Fruit fly (Drosophila melanogaster) whole organism, embryonic: ENCODE data around the gene Dtg.
A peak's percentile ranks its signal among the peaks of the same experiment; 100 is the strongest.

Experiments
- Aef1 ChIP-seq: fragments of 200-800 bp; sonication (Bioruptor generic); IDR thresholded peaks from 3 replicates; pipeline ENCODE4 v1.3.6; 2022; ENCODE audit warnings: missing biosample characterization, missing genetic modification characterization
- Atf3 ChIP-seq: fragments of 200-800 bp; sonication (Bioruptor generic); optimal IDR thresholded peaks from 3 replicates; lab custom pipeline; 2016; ENCODE audit warnings: missing biosample characterization, missing genetic modification characterization
- B-H2 ChIP-seq: fragments of 200-800 bp; sonication (Bioruptor generic); optimal IDR thresholded peaks from 2 replicates; lab custom pipeline; 2018; ENCODE audit warnings: missing biosample characterization, mild to moderate bottlenecking, missing genetic modification characterization
- CG10274 ChIP-seq: fragments of 200-800 bp; sonication (Bioruptor generic); optimal IDR thresholded peaks from 3 replicates; lab custom pipeline; 2017; ENCODE audit warnings: missing biosample characterization, mild to moderate bottlenecking, missing genetic modification characterization
- CG10543 ChIP-seq: fragments of 200-800 bp; sonication (Bioruptor generic); optimal IDR thresholded peaks from 3 replicates; lab custom pipeline; 2017; ENCODE audit warnings: missing biosample characterization, mild to moderate bottlenecking, missing genetic modification characterization, moderate library complexity
- CG11695 ChIP-seq: fragments of 200-800 bp; sonication (Bioruptor generic); IDR thresholded peaks from 3 replicates; pipeline ENCODE4 v1.3.6; 2022; ENCODE audit warnings: missing biosample characterization, missing genetic modification characterization
- CG12659 ChIP-seq: fragments of 200-800 bp; sonication (Bioruptor generic); optimal IDR thresholded peaks from 3 replicates; lab custom pipeline; 2017; ENCODE audit warnings: mild to moderate bottlenecking, missing biosample characterization, missing genetic modification reagents, missing genetic modification characterization
- CG30403 ChIP-seq: fragments of 200-800 bp; sonication (Bioruptor generic); optimal IDR thresholded peaks from 3 replicates; lab custom pipeline; 2016; ENCODE audit warnings: missing biosample characterization, missing genetic modification characterization
- CG32532 ChIP-seq: fragments of 200-800 bp; sonication (Bioruptor generic); IDR thresholded peaks from 2 replicates; pipeline ENCODE4 v1.3.6; 2022; ENCODE audit warnings: missing biosample characterization, missing genetic modification characterization
- CG32772 ChIP-seq: fragments of 200-800 bp; sonication (Bioruptor generic); IDR thresholded peaks from 2 replicates; pipeline ENCODE4 v1.3.6; 2022; ENCODE audit warnings: missing biosample characterization, missing genetic modification characterization
- CG34376 ChIP-seq: fragments of 200-800 bp; sonication (Bioruptor generic); optimal IDR thresholded peaks from 2 replicates; lab custom pipeline; 2018; ENCODE audit warnings: missing biosample characterization, mild to moderate bottlenecking, missing genetic modification characterization
- CG4617 ChIP-seq: fragments of 200-800 bp; sonication (Bioruptor generic); optimal IDR thresholded peaks from 3 replicates; lab custom pipeline; 2016; ENCODE audit warnings: missing biosample characterization, missing genetic modification characterization, borderline replicate concordance
- CoRest ChIP-seq: fragments of 200-800 bp; sonication (Bioruptor generic); optimal IDR thresholded peaks from 3 replicates; lab custom pipeline; 2018; ENCODE audit warnings: missing biosample characterization, mild to moderate bottlenecking, missing genetic modification characterization, moderate library complexity
- Eip74EF ChIP-seq, 2 experiments: fragments of 200-800 bp in 1 of 2; fragments of >200 bp in 1 of 2; sonication (Bioruptor generic) in 1 of 2; optimal IDR thresholded peaks; 2 replicates each; lab custom pipeline; 2017 to 2019; ENCODE audit warnings: missing biosample characterization in 2 of 2, missing genetic modification characterization in 2 of 2, mild to moderate bottlenecking in 1 of 2, moderate library complexity in 1 of 2
- Ets65A ChIP-seq: fragments of 200-800 bp; sonication (Bioruptor generic); peaks from one replicate; lab custom pipeline; 2016; ENCODE audit warnings: missing biosample characterization, missing genetic modification characterization
- H15 ChIP-seq: fragments of 200-800 bp; sonication (Bioruptor generic); IDR thresholded peaks from 3 replicates; pipeline ENCODE4 v1.3.6; 2022; ENCODE audit warnings: missing biosample characterization, missing genetic modification characterization
- HHEX ChIP-seq: fragments of 200-800 bp; sonication (Bioruptor generic); optimal IDR thresholded peaks from 3 replicates; lab custom pipeline; 2017; ENCODE audit warnings: missing biosample characterization, mild to moderate bottlenecking, missing genetic modification characterization, missing genetic modification reagents
- HLHmδ ChIP-seq: fragments of 200-800 bp; sonication (Bioruptor generic); optimal IDR thresholded peaks from 2 replicates; lab custom pipeline; 2018; ENCODE audit warnings: missing biosample characterization, mild to moderate bottlenecking, missing genetic modification characterization, moderate library complexity
- Hr51 ChIP-seq, 2 experiments: fragments of 200-800 bp; sonication (Bioruptor generic); optimal IDR thresholded peaks; 2 replicates in 1 of 2; 3 replicates in 1 of 2; lab custom pipeline; 2016 to 2018; ENCODE audit warnings: missing biosample characterization in 2 of 2, missing genetic modification characterization in 2 of 2, mild to moderate bottlenecking in 1 of 2, moderate library complexity in 1 of 2
- Hr78 ChIP-seq, 2 experiments: fragments of 200-800 bp in 1 of 2; fragments of >200 bp in 1 of 2; sonication (Bioruptor generic) in 1 of 2; optimal IDR thresholded peaks; 2 replicates each; lab custom pipeline; 2017 to 2019; ENCODE audit warnings: missing biosample characterization in 2 of 2, missing genetic modification characterization in 2 of 2, mild to moderate bottlenecking in 1 of 2, moderate library complexity in 1 of 2
- MBD-R2 ChIP-seq: fragments of 200-800 bp; sonication (Bioruptor generic); IDR thresholded peaks from 2 replicates; pipeline ENCODE4 v1.3.6; 2022; ENCODE audit warnings: missing biosample characterization, missing genetic modification characterization
- Med ChIP-seq: fragments of 200-800 bp; sonication (Bioruptor generic); peaks from one replicate; lab custom pipeline; 2016; ENCODE audit warnings: missing biosample characterization, missing genetic modification characterization, mild to moderate bottlenecking, inconsistent platforms, moderate library complexity
- Oaz ChIP-seq: fragments of 200-800 bp; sonication (Bioruptor generic); IDR thresholded peaks from 2 replicates; pipeline ENCODE4 v1.3.6; 2022; ENCODE audit warnings: missing biosample characterization, missing genetic modification characterization
- PHDP ChIP-seq: fragments of 200-800 bp; sonication (Bioruptor generic); optimal IDR thresholded peaks from 3 replicates; lab custom pipeline; 2018; ENCODE audit warnings: missing biosample characterization, mild to moderate bottlenecking, missing genetic modification characterization, moderate library complexity
- Pdp1 ChIP-seq, 2 experiments: fragments of 200-800 bp; sonication (Bioruptor generic); optimal IDR thresholded peaks; 3 replicates each; lab custom pipeline; 2016; ENCODE audit warnings: missing biosample characterization in 2 of 2, missing genetic modification characterization in 2 of 2, mild to moderate bottlenecking in 1 of 2, moderate library complexity in 1 of 2
- Ravus ChIP-seq: fragments of 200-800 bp; sonication (Bioruptor generic); IDR thresholded peaks from 2 replicates; pipeline ENCODE4 v1.3.6; 2022; ENCODE audit warnings: missing biosample characterization, missing genetic modification characterization
- Xbp1 ChIP-seq: fragments of 200-800 bp; sonication (Bioruptor generic); optimal IDR thresholded peaks from 3 replicates; lab custom pipeline; 2016; ENCODE audit warnings: missing biosample characterization, mild to moderate bottlenecking, missing genetic modification characterization
- amos ChIP-seq: fragments of 200-800 bp; sonication (Bioruptor generic); IDR thresholded peaks from 2 replicates; pipeline ENCODE4 v1.3.6; 2022; ENCODE audit warnings: missing biosample characterization, missing genetic modification characterization; ENCODE audit not compliant: partially characterized antibody
- bowl ChIP-seq: fragments of 200-800 bp; sonication (Bioruptor generic); IDR thresholded peaks from 2 replicates; pipeline ENCODE4 v1.3.6; 2022; ENCODE audit warnings: missing biosample characterization, missing genetic modification characterization
- btn ChIP-seq: fragments of 200-800 bp; sonication (Bioruptor generic); optimal IDR thresholded peaks from 2 replicates; lab custom pipeline; 2016; ENCODE audit warnings: missing biosample characterization, missing genetic modification characterization
- chinmo ChIP-seq: fragments of 200-800 bp; sonication (Bioruptor generic); IDR thresholded peaks from 4 replicates; pipeline ENCODE4 v1.3.6; 2022; ENCODE audit warnings: missing biosample characterization, missing genetic modification characterization; ENCODE audit not compliant: partially characterized antibody
- cwo ChIP-seq: fragments of 200-800 bp; sonication (Bioruptor generic); optimal IDR thresholded peaks from 3 replicates; lab custom pipeline; 2017; ENCODE audit warnings: missing biosample characterization, missing genetic modification characterization, mild to moderate bottlenecking, moderate library complexity, missing genetic modification reagents
- danr ChIP-seq: fragments of 200-800 bp; sonication (Bioruptor generic); IDR thresholded peaks from 2 replicates; pipeline ENCODE4 v1.3.6; 2022; ENCODE audit warnings: missing biosample characterization, missing genetic modification characterization
- dati ChIP-seq: fragments of 200-800 bp; sonication (Bioruptor generic); IDR thresholded peaks from 2 replicates; pipeline ENCODE4 v1.3.6; 2022; ENCODE audit warnings: missing biosample characterization, missing genetic modification characterization
- dmrt99B ChIP-seq: fragments of 200-800 bp; sonication (Bioruptor generic); optimal IDR thresholded peaks from 2 replicates; lab custom pipeline; 2018; ENCODE audit warnings: missing biosample characterization, mild to moderate bottlenecking, missing genetic modification characterization, moderate library complexity
- gce ChIP-seq: fragments of 200-800 bp; sonication (Bioruptor generic); IDR thresholded peaks from 3 replicates; pipeline ENCODE4 v1.3.6; 2022; ENCODE audit warnings: missing biosample characterization, missing genetic modification characterization
- jing ChIP-seq: fragments of 200-800 bp; sonication (Bioruptor generic); optimal IDR thresholded peaks from 2 replicates; lab custom pipeline; 2018; ENCODE audit warnings: missing biosample characterization, mild to moderate bottlenecking, missing genetic modification characterization
- nerfin-2 ChIP-seq: fragments of 200-800 bp; sonication (Bioruptor generic); IDR thresholded peaks from 2 replicates; pipeline ENCODE4 v1.3.6; 2022; ENCODE audit warnings: missing biosample characterization, missing genetic modification characterization; ENCODE audit not compliant: partially characterized antibody
- phol ChIP-seq: fragments of 200-800 bp; sonication (Bioruptor generic); optimal IDR thresholded peaks from 3 replicates; lab custom pipeline; 2018; ENCODE audit warnings: missing biosample characterization, mild to moderate bottlenecking, missing genetic modification characterization, moderate library complexity
- pita ChIP-seq: fragments of 200-800 bp; sonication (Bioruptor generic); optimal IDR thresholded peaks from 2 replicates; lab custom pipeline; 2017; ENCODE audit warnings: missing biosample characterization, mild to moderate bottlenecking, missing genetic modification characterization
- rib ChIP-seq: fragments of 200-800 bp; sonication (Bioruptor generic); IDR thresholded peaks from 2 replicates; pipeline ENCODE4 v1.3.6; 2022; ENCODE audit warnings: missing biosample characterization, missing genetic modification characterization
- sens ChIP-seq: fragments of 200-800 bp; sonication (Bioruptor generic); peaks from one replicate; lab custom pipeline; 2016; ENCODE audit warnings: missing biosample characterization, missing genetic modification characterization
- sug ChIP-seq: fragments of 200-800 bp; optimal IDR thresholded peaks from 2 replicates; lab custom pipeline; 2019; ENCODE audit warnings: missing biosample characterization, mild to moderate bottlenecking, missing genetic modification characterization, moderate library complexity

Gene Dtg

DNA sequence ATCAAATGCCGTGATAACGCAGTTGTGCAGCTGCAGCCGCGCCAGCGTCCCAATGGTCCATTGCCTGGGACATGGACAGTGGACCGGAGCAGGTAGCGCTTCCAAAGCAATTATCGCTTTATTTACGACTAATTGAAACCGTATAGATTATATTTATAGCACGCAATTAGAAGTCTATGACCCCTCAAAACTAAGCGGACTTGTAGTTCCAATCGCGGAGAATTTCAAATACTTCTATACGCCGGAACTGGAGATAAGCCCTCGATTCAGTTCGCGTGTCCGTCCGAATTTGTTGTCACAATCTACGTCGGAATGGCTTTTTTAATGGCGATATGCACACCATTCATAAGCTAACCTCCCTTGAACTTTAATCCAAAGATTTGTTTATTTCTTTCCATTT lies 37.4 kb downstream of the Dtg start:
- TF ChIP-seq rib (GFP tag; lab: Robert Waterston, UW): no peak
- no peak for TF ChIP-seq CG32532 (GFP tag; lab: Robert Waterston, UW)
- TF ChIP-seq B-H2 (GFP tag; lab: Kevin White, UChicago): no peak
- no peak for TF ChIP-seq Ets65A (GFP tag; lab: Kevin White, UChicago)
- no peak for TF ChIP-seq dati
- no peak for TF ChIP-seq nerfin-2
- no peak for TF ChIP-seq PHDP
- peak; percentile 36 for TF ChIP-seq CG10543 (GFP tag; lab: Kevin White, UChicago)
- TF ChIP-seq dmrt99B (tag; lab: Kevin White, UChicago): no peak
- TF ChIP-seq Hr78 (GFP tag; optimal IDR thresholded peaks at IDR 0.05; lab: Kevin White, UChicago): peak in 1 of 2 experiments; percentile 37
- peak; percentile 72 for TF ChIP-seq CG34376 (GFP tag; lab: Kevin White, UChicago)
- TF ChIP-seq Hr51 (GFP tag; optimal IDR thresholded peaks at IDR 0.05; lab: Kevin White, UChicago): no peak
- TF ChIP-seq CG11695: 0 out of 3 replicates have a peak, but pooled peaks have one; percentile 14
- TF ChIP-seq sug: peak; percentile 54
- TF ChIP-seq Aef1 (GFP tag; lab: Robert Waterston, UW): no peak
- TF ChIP-seq Ravus (GFP tag; lab: Robert Waterston, UW): no peak
- peak in 1 of 2 experiments; percentile 7 for TF ChIP-seq Eip74EF (GFP tag; optimal IDR thresholded peaks at IDR 0.05; lab: Kevin White, UChicago)
- TF ChIP-seq CG10274 (GFP tag; lab: Kevin White, UChicago): no peak
- no peak for TF ChIP-seq jing (GFP tag; lab: Kevin White, UChicago)
- TF ChIP-seq btn: no peak
- TF ChIP-seq sens: peak; percentile 26
- no peak for TF ChIP-seq Pdp1 (GFP tag; optimal IDR thresholded peaks at IDR 0.05; lab: Kevin White, UChicago)

dm6 chr3R:12688116-12688515 lies 40.3 kb downstream of the Dtg start:
- no peak for TF ChIP-seq HLHmδ (GFP tag; lab: Kevin White, UChicago)
- TF ChIP-seq sens: peak; percentile 64
- TF ChIP-seq Eip74EF (GFP tag; optimal IDR thresholded peaks at IDR 0.05; lab: Kevin White, UChicago): peak in 1 of 2 experiments; percentile 41
- no peak for TF ChIP-seq gce

- peak in 1 of 2 experiments; percentile 70 for TF ChIP-seq Pdp1 (GFP tag; optimal IDR thresholded peaks at IDR 0.05; lab: Kevin White, UChicago)
- peak; percentile 14 for TF ChIP-seq sug
- TF ChIP-seq danr (GFP tag; lab: Robert Waterston, UW): no peak
- TF ChIP-seq Med (GFP tag; lab: Kevin White, UChicago): peak; percentile 28
- TF ChIP-seq Oaz (GFP tag; lab: Robert Waterston, UW): no peak
- no peak for TF ChIP-seq Xbp1 (GFP tag; lab: Kevin White, UChicago)
- TF ChIP-seq nerfin-2: no peak
- peak; percentile 53 for TF ChIP-seq cwo
- TF ChIP-seq chinmo (GFP tag; lab: Robert Waterston, UW): 0 out of 4 replicates have a peak, but pooled peaks have one; percentile 31
Measured at dm6 chr3R:12688672-12689417, 41.0 kb downstream of the Dtg start, which contains the start of gene kar. kar (minus strand) TSS chr3R:12689367.

dm6 chr3R:12691422-12692101 lies 43.7 kb downstream of the Dtg start, which contains the start of gene Arp1:
Arp1 (plus strand) TSS chr3R:12691743.
- TF ChIP-seq Atf3 (GFP tag; lab: Kevin White, UChicago) (peak; percentile 50), CG30403 (GFP tag; lab: Kevin White, UChicago) (no peak), H15 (no peak), bowl (GFP tag; lab: Robert Waterston, UW) (no peak), CG32772 (GFP tag; lab: Robert Waterston, UW) (no peak), phol (tag; lab: Kevin White, UChicago) (peak; percentile 44), Med (GFP tag; lab: Kevin White, UChicago) (peak; percentile 8), MBD-R2 (GFP tag; lab: Robert Waterston, UW) (peak; percentile 40; the same call in 1 of the 2 replicates), CG4617 (GFP tag; lab: Kevin White, UChicago) (peak; percentile 83), CoRest (peak; percentile 14), HHEX (GFP tag; lab: Kevin White, UChicago) (no peak), CG12659 (peak; percentile 68), amos (GFP tag; lab: Robert Waterston, UW) (peak; percentile 9; the same call in 1 of the 2 replicates), pita (GFP tag; lab: Kevin White, UChicago) (peak; percentile 52)
